Worm (Caenorhabditis elegans) whole organism, early embryonic: ENCODE measurements around the gene col-170.

ENCODE experiments used
- B0310.2 ChIP-seq: sonication (generic microtip); optimal IDR thresholded peaks from 2 replicates; lab custom pipeline; 2016; ENCODE audit warnings: mild to moderate bottlenecking, missing genetic modification characterization, missing compliant biosample characterization
- F13C5.2 ChIP-seq: sonication (generic microtip); optimal IDR thresholded peaks from 2 replicates; lab custom pipeline; 2017; ENCODE audit warnings: mild to moderate bottlenecking, missing genetic modification characterization, inconsistent platforms, missing compliant biosample characterization
- aly-1 ChIP-seq: sonication (generic microtip); optimal IDR thresholded peaks from 2 replicates; lab custom pipeline; 2016; ENCODE audit warnings: missing genetic modification characterization, missing compliant biosample characterization
- ama-1 ChIP-seq: fragments of 150-350 bp; optimal IDR thresholded peaks from 2 replicates; lab custom pipeline; 2014
- ceh-13 ChIP-seq: fragments of 200-800 bp; sonication (Bioruptor generic); optimal IDR thresholded peaks from 2 replicates; lab custom pipeline; 2018; ENCODE audit warnings: mild to moderate bottlenecking, missing genetic modification characterization, missing compliant biosample characterization
- ceh-36 ChIP-seq: sonication (generic microtip); optimal IDR thresholded peaks from 2 replicates; lab custom pipeline; 2016; ENCODE audit warnings: missing genetic modification characterization, inconsistent platforms, missing compliant biosample characterization
- ets-7 ChIP-seq: sonication (generic microtip); optimal IDR thresholded peaks from 2 replicates; lab custom pipeline; 2016; ENCODE audit warnings: missing genotype, missing genetic modification characterization, missing compliant biosample characterization
- flt-1 ChIP-seq: fragments of 200-800 bp; sonication (Bioruptor generic); IDR thresholded peaks from 2 replicates; pipeline ENCODE4 v1.3.6; 2022; ENCODE audit warnings: missing genetic modification characterization, missing compliant biosample characterization
- hmbx-1 ChIP-seq: sonication (generic microtip); optimal IDR thresholded peaks from 2 replicates; lab custom pipeline; 2016; ENCODE audit warnings: mild to moderate bottlenecking, missing genetic modification characterization, missing compliant biosample characterization
- hmg-4 ChIP-seq: fragments of 200-800 bp; sonication (Bioruptor generic); optimal IDR thresholded peaks from 2 replicates; lab custom pipeline; 2018; ENCODE audit warnings: mild to moderate bottlenecking, missing genetic modification characterization, missing compliant biosample characterization
- hnd-1 ChIP-seq: sonication (generic microtip); optimal IDR thresholded peaks from 2 replicates; lab custom pipeline; 2016; ENCODE audit warnings: missing genetic modification characterization, missing compliant biosample characterization
- pes-1 ChIP-seq: fragments of 200-800 bp; sonication (Bioruptor generic); IDR thresholded peaks from 2 replicates; pipeline ENCODE4 v1.3.6; 2022; ENCODE audit warnings: missing genetic modification reagents, missing genetic modification characterization, missing compliant biosample characterization
- scrt-1 ChIP-seq: fragments of 200-800 bp; sonication (Bioruptor generic); IDR thresholded peaks from 2 replicates; pipeline ENCODE4 v1.3.6; 2022; ENCODE audit warnings: missing genetic modification characterization, missing compliant biosample characterization
- sea-1 ChIP-seq: fragments of 200-800 bp; sonication (Bioruptor generic); conservative IDR thresholded peaks from 2 replicates; pipeline ENCODE4 v1.3.6; 2022; ENCODE audit warnings: missing genetic modification characterization, missing compliant biosample characterization
- tbx-11 ChIP-seq: fragments of 200-800 bp; sonication (Bioruptor generic); IDR thresholded peaks from 2 replicates; pipeline ENCODE4 v1.3.6; 2022; ENCODE audit warnings: missing genetic modification characterization, missing compliant biosample characterization
- tbx-37 ChIP-seq: fragments of 200-800 bp; sonication (Bioruptor generic); conservative IDR thresholded peaks from 2 replicates; pipeline ENCODE4 v1.3.6; 2022; ENCODE audit warnings: missing genetic modification reagents, missing genetic modification characterization, missing compliant biosample characterization
- tra-4 ChIP-seq: sonication (generic microtip); optimal IDR thresholded peaks from 2 replicates; lab custom pipeline; 2017; ENCODE audit warnings: missing genetic modification characterization, missing compliant biosample characterization

Gene col-170

DNA sequence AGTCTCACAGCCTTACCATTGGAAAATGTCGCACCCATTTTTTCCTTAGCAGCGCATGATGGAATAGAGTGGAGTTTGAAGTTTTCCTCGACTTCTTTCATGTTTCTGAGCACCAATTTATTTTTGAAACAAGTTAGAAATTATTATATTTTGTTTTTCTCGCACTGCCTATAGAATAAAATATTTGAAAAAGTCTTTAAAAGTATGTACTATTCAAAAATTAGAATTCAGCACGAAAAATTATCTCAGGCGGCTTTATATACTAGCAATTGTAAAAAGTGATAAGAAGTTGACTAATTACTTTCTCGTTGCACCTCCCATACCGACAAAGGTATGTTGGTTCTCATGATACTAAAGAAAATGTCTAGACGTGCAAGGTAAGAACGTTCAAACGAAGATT is 15.5 kb downstream of the col-170 start, which contains the start of gene C03B1.9:
C03B1.9 (minus strand) TSS at position 101 of the 400 bp plus-strand sequence.
- no peak for TF ChIP-seq flt-1
- TF ChIP-seq ets-7 (tag; lab: Kevin White, UChicago) = no peak

- TF ChIP-seq aly-1 (tag; lab: Kevin White, UChicago) (no peak), pes-1 (GFP tag; lab: Robert Waterston, UW) (no peak), tra-4 (no peak), flt-1 (no peak), B0310.2 (tag; lab: Kevin White, UChicago) (no peak), ceh-36 (tag; lab: Kevin White, UChicago) (no peak), hmbx-1 (tag; lab: Kevin White, UChicago) (no peak), tbx-37 (GFP tag; lab: Robert Waterston, UW) (no peak), scrt-1 (GFP tag; lab: Robert Waterston, UW) (no peak)
These were observed 18.5 kb downstream of the col-170 start, which contains the start of gene C03B1.6 for ce11 chrX:6350016-6350415. Gene C03B1.6 (plus strand): TSS chrX:6350316.

- TF ChIP-seq scrt-1 (GFP tag; lab: Robert Waterston, UW) (no peak), tbx-37 (GFP tag; lab: Robert Waterston, UW) (no peak), ets-7 (tag; lab: Kevin White, UChicago) (no peak), B0310.2 (tag; lab: Kevin White, UChicago) (no peak), aly-1 (tag; lab: Kevin White, UChicago) (no peak), hmbx-1 (tag; lab: Kevin White, UChicago) (no peak)
These were observed 22.3 kb downstream of the col-170 start for ce11 chrX:6353763-6354162.

DNA sequence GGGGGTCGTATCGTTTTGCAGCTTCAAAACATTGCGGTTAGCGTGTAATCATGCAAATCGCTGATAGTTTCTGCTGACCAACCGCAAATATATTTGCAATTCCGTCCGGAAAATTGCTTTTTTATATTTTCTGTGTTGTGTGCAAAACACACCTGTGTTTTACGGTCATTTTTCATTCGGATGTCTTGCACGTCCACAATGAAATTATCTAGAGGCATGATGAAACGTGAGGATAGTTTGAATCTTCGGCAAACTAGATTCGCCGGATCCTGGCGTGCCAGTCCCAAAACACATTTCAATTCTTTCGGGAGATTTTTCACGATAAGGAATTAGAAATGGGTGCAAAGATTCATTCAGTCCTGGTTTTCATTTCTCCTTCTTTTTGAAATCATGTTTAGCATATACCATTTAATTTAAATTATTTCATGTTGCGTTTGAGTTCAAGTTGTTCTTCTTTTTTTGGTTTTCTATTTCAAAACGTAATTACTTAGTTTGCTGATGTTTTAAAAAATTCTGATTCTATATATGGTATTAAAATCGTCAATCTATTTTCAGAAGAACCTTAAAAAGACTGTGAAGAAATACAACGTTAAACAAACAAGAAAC is 23.6 kb downstream of the col-170 start, which contains the start of gene C03B1.5:
C03B1.5 (plus strand) TSS at position 556 of the 606 bp plus-strand sequence.
- TF ChIP-seq ceh-36 (tag; lab: Kevin White, UChicago) (no peak), hmbx-1 (tag; lab: Kevin White, UChicago) (no peak), aly-1 (tag; lab: Kevin White, UChicago) (no peak), ama-1 (lab: Kevin White, UChicago) (no peak), flt-1 (no peak), hnd-1 (no peak), tra-4 (no peak), ceh-13 (GFP tag; lab: Kevin White, UChicago) (no peak), pes-1 (GFP tag; lab: Robert Waterston, UW) (no peak), sea-1 (no peak), B0310.2 (tag; lab: Kevin White, UChicago) (no peak)

- no peak for TF ChIP-seq F13C5.2 (tag; lab: Kevin White, UChicago)
- no peak for TF ChIP-seq flt-1
- no peak for TF ChIP-seq ama-1 (lab: Kevin White, UChicago)
- TF ChIP-seq ceh-36 (tag; lab: Kevin White, UChicago) = no peak
- TF ChIP-seq B0310.2 (tag; lab: Kevin White, UChicago) = no peak
These were observed 26.3 kb downstream of the col-170 start, which contains the start of gene C03B1.10 for ce11 chrX:6357772-6358171. Gene C03B1.10 (minus strand): TSS chrX:6357872.

DNA sequence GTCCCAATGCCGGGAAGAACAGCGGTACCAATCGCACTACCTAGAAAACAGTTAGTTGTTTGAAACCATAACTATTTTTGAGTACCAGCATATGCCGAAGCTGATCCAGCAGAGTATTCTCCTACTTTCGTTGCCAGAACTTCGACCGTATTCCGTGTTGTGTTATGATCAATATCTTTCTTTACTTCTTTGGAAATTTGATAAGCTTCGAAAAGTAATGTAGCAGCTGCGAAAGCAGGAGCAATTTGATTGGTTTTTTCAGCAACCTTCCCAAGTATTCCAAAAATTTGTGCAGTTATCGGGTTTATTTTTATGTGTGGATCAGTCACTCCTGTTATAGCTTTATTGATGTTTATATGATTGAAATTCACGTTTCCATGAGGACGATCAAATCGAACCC is 28.6 kb downstream of the col-170 start:
- TF ChIP-seq tbx-11 (GFP tag; lab: Robert Waterston, UW) (no peak), aly-1 (tag; lab: Kevin White, UChicago) (no peak), hmg-4 (no peak), sea-1 (no peak), tra-4 (no peak), ets-7 (tag; lab: Kevin White, UChicago) (no peak), scrt-1 (GFP tag; lab: Robert Waterston, UW) (no peak), ama-1 (lab: Kevin White, UChicago) (no peak), ceh-13 (GFP tag; lab: Kevin White, UChicago) (no peak), ceh-36 (tag; lab: Kevin White, UChicago) (no peak), hnd-1 (no peak), tbx-37 (GFP tag; lab: Robert Waterston, UW) (no peak), B0310.2 (tag; lab: Kevin White, UChicago) (no peak), hmbx-1 (tag; lab: Kevin White, UChicago) (no peak), pes-1 (GFP tag; lab: Robert Waterston, UW) (no peak), F13C5.2 (tag; lab: Kevin White, UChicago) (no peak), flt-1 (no peak)

ce11 chrX:6360658-6361057 is 29.1 kb downstream of the col-170 start, which contains the start of gene C03B1.14:
Gene C03B1.14 (minus strand): TSS chrX:6360758.
- TF ChIP-seq hmg-4 (no peak), F13C5.2 (tag; lab: Kevin White, UChicago) (no peak), ets-7 (tag; lab: Kevin White, UChicago) (no peak), aly-1 (tag; lab: Kevin White, UChicago) (no peak)

ce11 chrX:6364196-6364595 is 32.7 kb downstream of the col-170 start, which contains the start of gene C03B1.4:
Gene C03B1.4 (plus strand): TSS chrX:6364496.
- no peak for TF ChIP-seq aly-1 (tag; lab: Kevin White, UChicago)
- TF ChIP-seq F13C5.2 (tag; lab: Kevin White, UChicago) = no peak
- no peak for TF ChIP-seq hmbx-1 (tag; lab: Kevin White, UChicago)
- no peak for TF ChIP-seq B0310.2 (tag; lab: Kevin White, UChicago)
- TF ChIP-seq scrt-1 (GFP tag; lab: Robert Waterston, UW) = no peak
- no peak for TF ChIP-seq pes-1 (GFP tag; lab: Robert Waterston, UW)
- no peak for TF ChIP-seq flt-1
- no peak for TF ChIP-seq hnd-1
- TF ChIP-seq ama-1 (lab: Kevin White, UChicago) = no peak
- no peak for TF ChIP-seq tbx-11 (GFP tag; lab: Robert Waterston, UW)
- TF ChIP-seq hmg-4 = no peak
- TF ChIP-seq ceh-36 (tag; lab: Kevin White, UChicago) = no peak
- no peak for TF ChIP-seq ceh-13 (GFP tag; lab: Kevin White, UChicago)
- no peak for TF ChIP-seq tra-4
- TF ChIP-seq tbx-37 (GFP tag; lab: Robert Waterston, UW) = no peak
- no peak for TF ChIP-seq sea-1
